Fruit fly (Drosophila melanogaster) whole organism, pupa: ENCODE data around the gene CG3277.

Experiments
- CG10348 ChIP-seq: fragments of 200-800 bp; sonication (Bioruptor generic); IDR thresholded peaks from 2 replicates; pipeline ENCODE4 v1.3.6; 2022; ENCODE audit warnings: missing biosample characterization, missing genetic modification characterization
- CG12605 ChIP-seq: fragments of 200-800 bp; sonication (Bioruptor generic); IDR thresholded peaks from 2 replicates; pipeline ENCODE4 v1.3.6; 2022; ENCODE audit warnings: missing biosample characterization, missing genetic modification characterization
- CG13204 ChIP-seq: fragments of 200-800 bp; sonication (Bioruptor generic); optimal IDR thresholded peaks from 2 replicates; lab custom pipeline; 2018; ENCODE audit warnings: missing biosample characterization, mild to moderate bottlenecking, missing genetic modification characterization, moderate library complexity
- CG14655 ChIP-seq: fragments of 200-800 bp; sonication (Bioruptor generic); optimal IDR thresholded peaks from 3 replicates; lab custom pipeline; 2017; ENCODE audit warnings: mild to moderate bottlenecking, missing biosample characterization, missing genetic modification reagents, missing genetic modification characterization
- CG15710 ChIP-seq: fragments of 200-800 bp; sonication (Bioruptor generic); optimal IDR thresholded peaks from 2 replicates; lab custom pipeline; 2018; ENCODE audit warnings: missing biosample characterization, mild to moderate bottlenecking, missing genetic modification characterization, moderate library complexity
- CG17806 ChIP-seq: fragments of 200-800 bp; sonication (Bioruptor generic); optimal IDR thresholded peaks from 2 replicates; lab custom pipeline; 2018; ENCODE audit warnings: missing biosample characterization, mild to moderate bottlenecking, missing genetic modification characterization, moderate library complexity
- CG32121 ChIP-seq: fragments of 200-800 bp; sonication (Bioruptor generic); IDR thresholded peaks from 2 replicates; pipeline ENCODE4 v1.3.6; 2022; ENCODE audit warnings: missing biosample characterization, missing genetic modification characterization
- CG34367 ChIP-seq: fragments of 200-800 bp; sonication (Bioruptor generic); optimal IDR thresholded peaks from 2 replicates; lab custom pipeline; 2018; ENCODE audit warnings: missing biosample characterization, mild to moderate bottlenecking, missing genetic modification characterization
- CG4496 ChIP-seq: fragments of 200-800 bp; sonication (Bioruptor generic); IDR thresholded peaks from 3 replicates; pipeline ENCODE4 v1.3.6; 2022; ENCODE audit warnings: missing biosample characterization, missing genetic modification characterization
- CG8159 ChIP-seq: fragments of 200-800 bp; sonication (Bioruptor generic); optimal IDR thresholded peaks from 3 replicates; lab custom pipeline; 2018; ENCODE audit warnings: missing biosample characterization, mild to moderate bottlenecking, missing genetic modification characterization, moderate library complexity
- CG8301 ChIP-seq: fragments of 200-800 bp; sonication (Bioruptor generic); optimal IDR thresholded peaks from 2 replicates; lab custom pipeline; 2018; ENCODE audit warnings: missing biosample characterization, mild to moderate bottlenecking, missing genetic modification characterization
- CG9948 ChIP-seq: fragments of 200-800 bp; sonication (Bioruptor generic); optimal IDR thresholded peaks from 2 replicates; lab custom pipeline; 2018; ENCODE audit warnings: missing biosample characterization, mild to moderate bottlenecking, missing genetic modification characterization, moderate library complexity
- D1 ChIP-seq: fragments of 200-800 bp; sonication (Bioruptor generic); optimal IDR thresholded peaks from 2 replicates; lab custom pipeline; 2018; ENCODE audit warnings: missing biosample characterization, mild to moderate bottlenecking, missing genetic modification characterization, moderate library complexity
- EcR ChIP-seq: fragments of 200-800 bp; sonication (Bioruptor generic); optimal IDR thresholded peaks from 3 replicates; lab custom pipeline; 2019; ENCODE audit warnings: missing biosample characterization, missing genetic modification characterization, mild to moderate bottlenecking, moderate library complexity, missing genetic modification reagents
- Ets98B ChIP-seq: fragments of 200-800 bp; sonication (Bioruptor generic); IDR thresholded peaks from 2 replicates; pipeline ENCODE4 v1.3.6; 2022; ENCODE audit warnings: missing biosample characterization, missing genetic modification characterization
- Pif1A ChIP-seq: fragments of 200-800 bp; sonication (Bioruptor generic); optimal IDR thresholded peaks from 3 replicates; lab custom pipeline; 2016; ENCODE audit warnings: missing biosample characterization, missing genetic modification characterization
- Pif1B ChIP-seq: fragments of 200-800 bp; sonication (Bioruptor generic); optimal IDR thresholded peaks from 3 replicates; lab custom pipeline; 2016; ENCODE audit warnings: missing biosample characterization, missing genetic modification characterization
- Snoo ChIP-seq: fragments of 200-800 bp; sonication (Bioruptor generic); optimal IDR thresholded peaks from 3 replicates; lab custom pipeline; 2017; ENCODE audit warnings: missing biosample characterization, mild to moderate bottlenecking, missing genetic modification characterization, inconsistent platforms
- fd96Ca ChIP-seq: fragments of 200-800 bp; sonication (Bioruptor generic); IDR thresholded peaks from 3 replicates; pipeline ENCODE4 v1.3.6; 2022; ENCODE audit warnings: missing biosample characterization, missing genetic modification characterization
- gl ChIP-seq: fragments of 200-800 bp; sonication (Bioruptor generic); optimal IDR thresholded peaks from 2 replicates; lab custom pipeline; 2018; ENCODE audit warnings: missing biosample characterization, mild to moderate bottlenecking, missing genetic modification characterization
- rn ChIP-seq: fragments of 200-800 bp; sonication (Bioruptor generic); IDR thresholded peaks from 2 replicates; pipeline ENCODE4 v1.3.6; 2022; ENCODE audit warnings: missing biosample characterization, missing genetic modification characterization

CG3277 gene

DNA sequence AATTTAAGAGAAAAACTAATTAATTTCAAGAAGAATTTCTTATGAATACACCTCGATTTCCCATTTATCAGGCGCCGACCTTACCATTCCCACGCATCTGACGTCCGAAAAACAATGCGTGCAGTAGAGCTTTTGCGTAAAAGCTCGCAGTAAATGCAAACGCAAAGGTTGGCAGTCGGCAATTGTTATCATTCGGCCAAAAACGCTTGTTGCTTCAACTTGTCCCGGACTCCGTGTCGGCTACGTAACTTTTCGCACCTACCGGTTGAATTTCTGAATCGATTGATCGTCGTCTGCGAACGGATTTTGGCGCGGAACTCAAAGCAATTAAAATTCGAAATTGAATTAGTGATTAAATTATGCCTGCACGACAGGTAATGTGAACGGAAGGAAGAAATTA is at the start of gene CG3277:
CG3277 (plus strand) TSS at position 208 of the 400 bp plus-strand sequence.
- no peak for TF ChIP-seq EcR
- peak; percentile 37; the same call in 1 of the 2 replicates for TF ChIP-seq CG12605 (GFP tag; lab: Robert Waterston, UW)
- TF ChIP-seq, all 21 proteins: peak for 1

DNA sequence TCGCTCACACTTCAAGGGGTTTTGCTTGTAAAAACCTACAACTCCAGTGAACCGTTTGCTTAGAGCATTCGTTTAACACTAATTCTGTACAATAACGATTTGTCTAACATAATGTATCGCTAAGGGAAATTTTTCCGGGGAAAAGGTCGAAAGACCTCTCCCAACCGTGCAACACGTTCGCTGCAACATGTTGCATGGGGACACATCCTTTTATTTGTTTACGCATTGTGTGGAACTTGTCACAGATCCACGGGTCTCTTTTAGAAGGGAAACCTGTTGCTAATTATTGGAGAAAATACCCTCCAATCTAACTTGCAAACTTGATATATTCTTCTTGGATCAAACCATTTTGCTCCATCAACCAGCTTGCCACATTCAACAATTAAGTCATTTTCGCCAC is 38.3 kb upstream of the CG3277 start:
- no peak for TF ChIP-seq D1
- 0 out of 2 replicates have a peak, but pooled peaks have one; percentile 15 for TF ChIP-seq CG12605 (GFP tag; lab: Robert Waterston, UW)

DNA sequence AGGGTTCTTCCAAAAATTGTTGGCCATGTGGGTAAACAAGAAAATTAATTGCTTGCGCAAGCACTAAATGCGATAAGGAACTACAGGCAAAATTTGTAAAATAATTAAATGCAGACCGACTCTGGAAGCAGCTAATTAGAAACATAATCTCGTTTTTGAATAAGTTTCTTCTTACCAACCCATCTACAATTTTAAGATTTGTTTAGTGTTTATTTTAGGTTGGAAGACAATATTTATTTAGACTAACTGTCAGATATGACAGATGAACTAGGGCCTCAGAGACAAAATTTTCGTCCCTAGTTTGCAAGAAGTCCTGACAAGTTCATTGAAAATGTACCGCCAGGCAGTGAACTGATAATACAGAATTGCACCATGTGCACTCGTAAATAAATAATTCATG is 34.8 kb upstream of the CG3277 start, which contains the start of gene CG3347:
CG3347 (plus strand) TSS at position 301 of the 400 bp plus-strand sequence.
- TF ChIP-seq CG32121: no peak
- TF ChIP-seq CG9948 (tag; lab: Kevin White, UChicago): no peak
- no peak for TF ChIP-seq Ets98B (GFP tag; lab: Robert Waterston, UW)
- no peak for TF ChIP-seq CG10348 (GFP tag; lab: Robert Waterston, UW)

DNA sequence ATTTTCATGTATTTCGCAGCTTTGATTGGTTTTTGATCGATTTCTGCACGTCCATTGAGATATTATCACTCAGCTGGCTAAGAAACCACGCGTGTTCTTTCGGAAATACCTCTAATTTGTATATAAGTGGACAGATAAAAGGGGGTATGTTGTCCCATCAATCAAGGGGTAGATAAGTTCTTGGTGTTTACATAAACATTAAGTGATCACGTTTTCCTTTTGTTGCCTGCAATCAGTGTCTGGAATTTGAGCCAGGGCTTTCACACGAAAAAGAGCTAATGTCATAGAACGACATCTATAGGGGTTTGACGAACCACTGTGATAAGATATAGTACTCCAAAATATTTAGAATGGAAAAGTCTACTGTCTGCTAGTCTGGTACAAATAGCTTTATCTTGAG is 25.1 kb upstream of the CG3277 start:
- no peak for TF ChIP-seq Pif1B (GFP tag; lab: Kevin White, UChicago)
- TF ChIP-seq CG14655 (GFP tag; lab: Kevin White, UChicago): no peak
- TF ChIP-seq EcR: no peak
- no peak for TF ChIP-seq CG34367 (tag; lab: Kevin White, UChicago)

DNA sequence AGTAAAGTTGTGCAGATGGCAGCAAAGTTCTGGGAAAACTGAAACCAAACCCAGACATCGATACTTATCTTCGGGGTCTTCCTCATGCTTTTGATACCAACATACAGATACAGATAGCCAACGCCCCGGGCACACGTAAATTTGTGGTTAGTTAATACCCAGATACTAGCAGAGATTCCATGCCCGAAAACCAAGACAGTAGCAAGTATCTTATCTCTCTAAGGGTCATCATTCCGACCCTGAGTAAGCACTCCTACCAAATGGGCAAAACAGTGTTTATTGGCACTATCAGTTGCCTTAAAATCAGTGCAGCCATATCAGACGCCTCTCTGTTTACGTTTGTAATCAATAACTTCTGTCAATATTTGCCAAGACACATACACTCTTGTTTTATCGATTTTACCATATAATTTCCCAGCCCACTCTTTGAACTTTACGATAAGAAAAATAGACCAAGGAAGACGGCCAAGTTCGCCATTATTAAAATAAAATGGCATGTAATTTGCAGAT is 23.4 kb upstream of the CG3277 start, which contains the start of gene OtopLb:
OtopLb (minus strand) TSS at position 51 of the 510 bp plus-strand sequence.
- TF ChIP-seq CG8159 (tag; lab: Kevin White, UChicago) (peak; percentile 6), gl (tag; lab: Kevin White, UChicago) (no peak)

dm6 chr2L:3293718-3294340 is 10.1 kb upstream of the CG3277 start:
- TF ChIP-seq CG10348 (GFP tag; lab: Robert Waterston, UW) (no peak), CG8301 (no peak), CG34367 (tag; lab: Kevin White, UChicago) (no peak), CG32121 (no peak), CG17806 (tag; lab: Kevin White, UChicago) (no peak), EcR (no peak), D1 (no peak), Pif1B (GFP tag; lab: Kevin White, UChicago) (no peak), fd96Ca (GFP tag; lab: Robert Waterston, UW) (no peak), Pif1A (no peak), CG13204 (GFP tag; lab: Kevin White, UChicago) (no peak), CG8159 (tag; lab: Kevin White, UChicago) (no peak), CG4496 (no peak), Snoo (tag; lab: Kevin White, UChicago) (no peak), gl (tag; lab: Kevin White, UChicago) (no peak), Ets98B (GFP tag; lab: Robert Waterston, UW) (no peak), CG12605 (GFP tag; lab: Robert Waterston, UW) (no peak), CG15710 (tag; lab: Kevin White, UChicago) (no peak), CG9948 (tag; lab: Kevin White, UChicago) (no peak), rn (GFP tag; lab: Robert Waterston, UW) (no peak)

- TF ChIP-seq CG32121 (no peak), CG4496 (peak; percentile 46; the same call in 1 of the 3 replicates), D1 (no peak), CG13204 (GFP tag; lab: Kevin White, UChicago) (no peak)
- TF ChIP-seq, all 21 proteins: peak for 1
Observed at dm6 chr2L:3294572-3294971, 9.3 kb upstream of the CG3277 start, which contains the start of gene CG9664. TSS of gene CG9664 (minus strand) at chr2L:3294706.

DNA sequence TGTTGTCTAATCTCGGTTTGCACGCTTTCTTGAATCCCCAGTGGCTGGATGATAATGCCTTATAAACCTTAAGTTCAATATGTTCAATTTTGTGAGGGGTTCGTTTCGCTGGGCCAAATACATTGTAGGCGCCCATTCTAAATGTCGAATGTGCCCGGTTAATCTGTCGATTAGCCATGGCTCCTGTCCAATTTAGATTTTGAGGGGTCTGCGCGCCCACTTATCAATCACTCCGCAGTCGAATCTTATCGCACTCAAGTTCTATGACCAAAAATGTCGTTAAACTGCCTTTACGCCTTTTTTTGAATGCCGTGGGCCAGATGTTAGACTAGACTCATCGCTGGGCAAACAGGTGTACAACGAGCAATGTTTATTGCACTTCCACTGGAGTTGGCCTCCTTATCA is 5.8 kb upstream of the CG3277 start:
- TF ChIP-seq CG8301: no peak
- no peak for TF ChIP-seq CG12605 (GFP tag; lab: Robert Waterston, UW)
- no peak for TF ChIP-seq CG14655 (GFP tag; lab: Kevin White, UChicago)
